Worm (Caenorhabditis elegans) whole organism, early embryonic: ENCODE measurements around the gene srj-39.

ENCODE experiments used
- B0310.2 ChIP-seq: sonication (generic microtip); optimal IDR thresholded peaks from 2 replicates; lab custom pipeline; 2016; ENCODE audit warnings: mild to moderate bottlenecking, missing genetic modification characterization, missing compliant biosample characterization
- F13C5.2 ChIP-seq: sonication (generic microtip); optimal IDR thresholded peaks from 2 replicates; lab custom pipeline; 2017; ENCODE audit warnings: mild to moderate bottlenecking, missing genetic modification characterization, inconsistent platforms, missing compliant biosample characterization
- aly-1 ChIP-seq: sonication (generic microtip); optimal IDR thresholded peaks from 2 replicates; lab custom pipeline; 2016; ENCODE audit warnings: missing genetic modification characterization, missing compliant biosample characterization
- ama-1 ChIP-seq: fragments of 150-350 bp; optimal IDR thresholded peaks from 2 replicates; lab custom pipeline; 2014
- ceh-13 ChIP-seq: fragments of 200-800 bp; sonication (Bioruptor generic); optimal IDR thresholded peaks from 2 replicates; lab custom pipeline; 2018; ENCODE audit warnings: mild to moderate bottlenecking, missing genetic modification characterization, missing compliant biosample characterization
- ceh-36 ChIP-seq: sonication (generic microtip); optimal IDR thresholded peaks from 2 replicates; lab custom pipeline; 2016; ENCODE audit warnings: missing genetic modification characterization, inconsistent platforms, missing compliant biosample characterization
- ets-7 ChIP-seq: sonication (generic microtip); optimal IDR thresholded peaks from 2 replicates; lab custom pipeline; 2016; ENCODE audit warnings: missing genotype, missing genetic modification characterization, missing compliant biosample characterization
- flt-1 ChIP-seq: fragments of 200-800 bp; sonication (Bioruptor generic); IDR thresholded peaks from 2 replicates; pipeline ENCODE4 v1.3.6; 2022; ENCODE audit warnings: missing genetic modification characterization, missing compliant biosample characterization
- hmbx-1 ChIP-seq: sonication (generic microtip); optimal IDR thresholded peaks from 2 replicates; lab custom pipeline; 2016; ENCODE audit warnings: mild to moderate bottlenecking, missing genetic modification characterization, missing compliant biosample characterization
- hmg-4 ChIP-seq: fragments of 200-800 bp; sonication (Bioruptor generic); optimal IDR thresholded peaks from 2 replicates; lab custom pipeline; 2018; ENCODE audit warnings: mild to moderate bottlenecking, missing genetic modification characterization, missing compliant biosample characterization
- hnd-1 ChIP-seq: sonication (generic microtip); optimal IDR thresholded peaks from 2 replicates; lab custom pipeline; 2016; ENCODE audit warnings: missing genetic modification characterization, missing compliant biosample characterization
- pes-1 ChIP-seq: fragments of 200-800 bp; sonication (Bioruptor generic); IDR thresholded peaks from 2 replicates; pipeline ENCODE4 v1.3.6; 2022; ENCODE audit warnings: missing genetic modification reagents, missing genetic modification characterization, missing compliant biosample characterization
- scrt-1 ChIP-seq: fragments of 200-800 bp; sonication (Bioruptor generic); IDR thresholded peaks from 2 replicates; pipeline ENCODE4 v1.3.6; 2022; ENCODE audit warnings: missing genetic modification characterization, missing compliant biosample characterization
- sea-1 ChIP-seq: fragments of 200-800 bp; sonication (Bioruptor generic); conservative IDR thresholded peaks from 2 replicates; pipeline ENCODE4 v1.3.6; 2022; ENCODE audit warnings: missing genetic modification characterization, missing compliant biosample characterization
- tbx-11 ChIP-seq: fragments of 200-800 bp; sonication (Bioruptor generic); IDR thresholded peaks from 2 replicates; pipeline ENCODE4 v1.3.6; 2022; ENCODE audit warnings: missing genetic modification characterization, missing compliant biosample characterization
- tbx-37 ChIP-seq: fragments of 200-800 bp; sonication (Bioruptor generic); conservative IDR thresholded peaks from 2 replicates; pipeline ENCODE4 v1.3.6; 2022; ENCODE audit warnings: missing genetic modification reagents, missing genetic modification characterization, missing compliant biosample characterization
- tra-4 ChIP-seq: sonication (generic microtip); optimal IDR thresholded peaks from 2 replicates; lab custom pipeline; 2017; ENCODE audit warnings: missing genetic modification characterization, missing compliant biosample characterization

The srj-39 gene

DNA sequence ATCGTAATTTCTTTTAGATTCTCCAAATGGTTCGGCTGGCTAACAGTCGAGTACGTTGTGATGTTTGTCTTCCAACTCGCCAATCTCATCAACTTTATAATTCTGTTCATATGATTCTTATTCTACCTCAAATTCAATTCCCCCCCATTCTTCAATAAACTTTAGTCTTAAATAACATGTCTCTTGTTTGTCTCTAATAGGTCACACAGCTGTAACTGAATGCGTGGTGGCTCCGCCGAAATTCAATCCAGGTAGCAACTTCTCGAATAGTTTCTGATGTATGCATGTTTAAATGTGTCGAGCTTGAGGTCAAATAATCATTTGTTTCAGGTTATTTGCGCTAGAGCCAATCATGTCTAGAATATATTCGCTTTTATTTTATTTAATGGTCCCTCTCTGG is 34.3 kb downstream of the srj-39 start, which contains the start of gene lgc-29:
TSS of gene lgc-29 (plus strand) at position 301 of the 400 bp plus-strand sequence.
- TF ChIP-seq sea-1 (GFP tag; lab: Robert Waterston, UW) (no peak), tra-4 (tag; lab: Kevin White, UChicago) (no peak), pes-1 (no peak), B0310.2 (no peak), ets-7 (no peak), tbx-37 (GFP tag; lab: Robert Waterston, UW) (no peak), hmbx-1 (tag; lab: Kevin White, UChicago) (no peak), flt-1 (GFP tag; lab: Robert Waterston, UW) (no peak), ceh-13 (GFP tag; lab: Kevin White, UChicago) (no peak), ceh-36 (no peak), hnd-1 (no peak), scrt-1 (GFP tag; lab: Robert Waterston, UW) (no peak), ama-1 (lab: Kevin White, UChicago) (no peak), hmg-4 (no peak)

DNA sequence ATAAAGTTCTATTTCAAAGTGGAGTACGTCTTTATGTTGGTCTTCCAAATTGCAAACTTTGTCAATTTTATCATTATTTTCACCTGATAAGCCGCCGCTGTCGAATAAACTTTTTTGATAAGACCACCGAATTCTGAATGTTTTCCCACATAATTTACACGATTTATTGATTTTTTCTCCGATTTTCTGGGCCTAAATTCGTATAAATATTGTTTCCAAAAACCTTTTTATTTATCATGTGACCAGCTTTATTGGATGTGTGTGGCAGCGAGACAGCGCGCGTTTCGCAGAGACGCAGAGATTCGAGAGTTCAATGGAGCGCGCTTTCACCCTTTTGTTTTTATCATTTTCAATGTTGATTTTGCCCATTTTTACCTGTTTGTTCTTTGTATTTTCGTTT is 38.6 kb downstream of the srj-39 start:
- TF ChIP-seq ama-1 (lab: Kevin White, UChicago) (no peak), flt-1 (GFP tag; lab: Robert Waterston, UW) (no peak), B0310.2 (no peak), ceh-13 (GFP tag; lab: Kevin White, UChicago) (no peak), tra-4 (tag; lab: Kevin White, UChicago) (no peak), ceh-36 (no peak), sea-1 (GFP tag; lab: Robert Waterston, UW) (no peak), F13C5.2 (tag; lab: Kevin White, UChicago) (no peak)

DNA sequence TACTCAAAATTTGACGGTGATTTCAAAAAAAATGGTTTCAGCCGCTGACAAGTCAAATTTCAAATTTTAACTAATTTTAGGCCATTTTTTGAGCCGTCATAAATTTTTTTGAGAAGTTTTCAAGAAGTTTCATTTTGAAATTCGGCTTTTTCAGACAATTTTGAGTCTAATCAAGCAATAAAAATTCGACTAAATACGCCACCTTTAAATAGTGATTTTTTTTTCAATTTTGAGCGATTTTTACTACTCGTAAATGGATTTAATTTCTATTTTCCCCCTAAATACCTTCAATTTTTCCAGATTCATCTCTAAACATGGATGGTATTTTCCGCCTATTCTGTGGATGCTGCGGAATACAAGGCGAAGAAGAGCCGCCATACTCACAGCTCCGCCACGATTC is 39.8 kb downstream of the srj-39 start, which contains the start of gene Y45G5AL.1:
TSS of gene Y45G5AL.1 (plus strand) at position 301 of the 400 bp plus-strand sequence.
- no peak for TF ChIP-seq tra-4 (tag; lab: Kevin White, UChicago)

DNA sequence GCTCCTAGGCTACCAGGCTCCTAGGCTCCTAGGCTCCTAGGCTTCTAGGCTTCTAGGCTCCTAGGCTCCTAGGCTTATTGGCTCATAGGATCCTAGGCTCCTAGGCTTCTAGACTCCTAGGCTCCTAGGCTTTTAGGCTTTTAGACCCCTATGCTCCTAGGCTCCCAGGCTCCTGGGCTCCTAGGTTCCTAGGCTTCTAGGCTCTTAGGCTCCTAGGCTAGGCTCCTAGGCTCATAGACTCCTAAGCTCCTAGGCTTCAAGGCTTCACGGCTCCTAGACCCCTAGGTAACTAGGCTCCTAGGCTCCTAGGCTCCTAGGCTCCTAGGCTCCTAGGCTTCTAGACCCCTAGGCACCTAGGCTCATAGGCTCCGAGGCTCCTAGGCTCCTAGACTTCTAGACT is 47.0 kb downstream of the srj-39 start:
- no peak; the same call in 1 of the 2 replicates for TF ChIP-seq pes-1

DNA sequence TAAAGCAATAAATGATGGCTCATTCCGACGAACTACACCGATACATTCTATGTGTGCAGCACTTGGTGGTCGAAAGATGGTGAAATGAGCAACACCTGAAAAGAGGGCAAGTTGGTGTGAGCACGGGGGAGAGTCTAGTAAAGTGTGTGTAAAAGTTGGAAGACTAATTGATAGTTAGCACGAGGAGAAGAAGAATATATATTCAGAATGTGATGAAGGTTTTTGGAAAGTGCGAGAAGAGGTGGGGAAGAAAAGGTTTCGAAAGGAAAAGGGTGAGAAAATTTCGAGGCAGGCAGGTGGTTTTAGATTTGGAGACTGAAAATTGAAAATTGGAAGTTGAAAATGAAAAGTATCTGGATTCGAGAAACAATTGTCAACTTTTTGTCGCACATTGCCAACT is 47.8 kb downstream of the srj-39 start, which contains the start of gene Y45G5AM.6:
TSS of gene Y45G5AM.6 (minus strand) at position 101 of the 400 bp plus-strand sequence.
- TF ChIP-seq hnd-1 (no peak), ama-1 (lab: Kevin White, UChicago) (no peak), pes-1 (no peak), flt-1 (GFP tag; lab: Robert Waterston, UW) (no peak), F13C5.2 (tag; lab: Kevin White, UChicago) (no peak), tbx-11 (GFP tag; lab: Robert Waterston, UW) (no peak), ets-7 (no peak), sea-1 (GFP tag; lab: Robert Waterston, UW) (no peak), ceh-36 (no peak), tbx-37 (GFP tag; lab: Robert Waterston, UW) (no peak), ceh-13 (GFP tag; lab: Kevin White, UChicago) (no peak), hmbx-1 (tag; lab: Kevin White, UChicago) (no peak), aly-1 (no peak), hmg-4 (no peak), scrt-1 (GFP tag; lab: Robert Waterston, UW) (no peak), B0310.2 (no peak), tra-4 (tag; lab: Kevin White, UChicago) (no peak)
